Worm (Caenorhabditis elegans) whole organism, L4 larva: ENCODE measurements around the gene mtx-2.

Experiments
- F26F4.8 ChIP-seq: fragments of 200-800 bp; sonication (Bioruptor generic); conservative IDR thresholded peaks from 2 replicates; pipeline ENCODE4 v1.3.6; 2022; ENCODE audit warnings: missing genetic modification characterization, missing compliant biosample characterization
- T20F7.1 ChIP-seq: fragments of 200-800 bp; sonication (Bioruptor generic); optimal IDR thresholded peaks from 2 replicates; lab custom pipeline; 2018; ENCODE audit warnings: mild to moderate bottlenecking, missing genetic modification characterization, missing compliant biosample characterization
- T26A8.4 ChIP-seq: fragments of 200-800 bp; sonication (Bioruptor generic); IDR thresholded peaks from 2 replicates; pipeline ENCODE4 v1.3.6; 2022; ENCODE audit warnings: missing genetic modification characterization, missing compliant biosample characterization
- ZK337.2 ChIP-seq: fragments of 200-800 bp; sonication (Bioruptor generic); IDR thresholded peaks from 2 replicates; pipeline ENCODE4 v1.3.6; 2022; ENCODE audit warnings: missing genetic modification reagents, missing genetic modification characterization, missing compliant biosample characterization
- ZK546.5 ChIP-seq, 2 experiments: sonication (generic microtip); optimal IDR thresholded peaks; 2 replicates each; lab custom pipeline; 2017; ENCODE audit warnings: missing biosample characterization in 2 of 2, missing genetic modification characterization in 2 of 2
- ama-1 ChIP-seq: fragments of 150-350 bp; optimal IDR thresholded peaks from 2 replicates; lab custom pipeline; 2014; ENCODE audit warnings: inconsistent platforms, mixed read lengths
- ceh-20 ChIP-seq: fragments of 200-800 bp; sonication (Bioruptor generic); IDR thresholded peaks from 2 replicates; pipeline ENCODE4 v1.3.6; 2022; ENCODE audit warnings: missing genetic modification reagents, missing genetic modification characterization, missing compliant biosample characterization
- ceh-28 ChIP-seq: fragments of 150-350 bp; optimal IDR thresholded peaks from 2 replicates; lab custom pipeline; 2014; ENCODE audit warnings: missing biosample characterization, missing genetic modification reagents, missing genetic modification characterization
- ceh-62 ChIP-seq: sonication (generic microtip); optimal IDR thresholded peaks from 2 replicates; lab custom pipeline; 2017; ENCODE audit warnings: missing biosample characterization, missing genetic modification characterization
- daf-16 ChIP-seq, 3 experiments: sonication (generic microtip); optimal IDR thresholded peaks; 2 replicates each; lab custom pipeline; 2016 to 2017; ENCODE audit warnings: missing genetic modification characterization in 3 of 3, missing genetic modification reagents in 3 of 3, mild to moderate bottlenecking in 2 of 3, missing compliant biosample characterization in 2 of 3, missing biosample characterization in 1 of 3, moderate library complexity in 1 of 3
- daf-19 ChIP-seq: fragments of 200-800 bp; sonication (Bioruptor generic); conservative IDR thresholded peaks from 2 replicates; pipeline ENCODE4 v1.3.6; 2022; ENCODE audit warnings: missing genetic modification characterization, missing compliant biosample characterization
- daf-8 ChIP-seq: fragments of 200-800 bp; sonication (Bioruptor generic); IDR thresholded peaks from 2 replicates; pipeline ENCODE4 v1.3.6; 2022; ENCODE audit warnings: missing genetic modification characterization, missing compliant biosample characterization
- dmd-6 ChIP-seq: fragments of 200-800 bp; sonication (Bioruptor generic); IDR thresholded peaks from 2 replicates; pipeline ENCODE4 v1.3.6; 2022; ENCODE audit warnings: missing genetic modification reagents, missing genetic modification characterization, missing compliant biosample characterization
- dmd-8 ChIP-seq: fragments of 200-800 bp; sonication (Bioruptor generic); IDR thresholded peaks from 2 replicates; pipeline ENCODE4 v1.3.6; 2022; ENCODE audit warnings: missing genetic modification characterization, missing compliant biosample characterization
- dmd-9 ChIP-seq: fragments of 200-800 bp; sonication (Bioruptor generic); IDR thresholded peaks from 2 replicates; pipeline ENCODE4 v1.3.6; 2022; ENCODE audit warnings: missing genetic modification reagents, missing genetic modification characterization, missing compliant biosample characterization
- dpl-1 ChIP-seq: fragments of 150-350 bp; optimal IDR thresholded peaks from 2 replicates; lab custom pipeline; 2014; ENCODE audit warnings: missing biosample characterization, missing genetic modification reagents, missing genetic modification characterization
- egl-43 ChIP-seq: fragments of 200-800 bp; sonication (Bioruptor generic); IDR thresholded peaks from 2 replicates; pipeline ENCODE4 v1.3.6; 2022; ENCODE audit warnings: missing genetic modification reagents, missing genetic modification characterization, missing compliant biosample characterization
- gei-8 ChIP-seq: fragments of 200-800 bp; sonication (Bioruptor generic); optimal IDR thresholded peaks from 2 replicates; lab custom pipeline; 2018; ENCODE audit warnings: mild to moderate bottlenecking, missing genetic modification characterization, missing compliant biosample characterization
- hlh-11 ChIP-seq: fragments of 200-800 bp; sonication (Bioruptor generic); optimal IDR thresholded peaks from 2 replicates; lab custom pipeline; 2018; ENCODE audit warnings: mild to moderate bottlenecking, missing genetic modification characterization, missing compliant biosample characterization
- hlh-30 ChIP-seq: sonication (generic microtip); optimal IDR thresholded peaks from 2 replicates; lab custom pipeline; 2017; ENCODE audit warnings: antibody characterized with exemption, mild to moderate bottlenecking, missing genetic modification characterization, missing compliant biosample characterization; ENCODE audit not compliant: insufficient read depth
- hmg-1.1 ChIP-seq: fragments of 200-800 bp; sonication (Bioruptor generic); IDR thresholded peaks from 2 replicates; pipeline ENCODE4 v1.3.6; 2022; ENCODE audit warnings: missing genetic modification reagents, missing genetic modification characterization, missing compliant biosample characterization
- lir-3 ChIP-seq: sonication (generic microtip); optimal IDR thresholded peaks from 2 replicates; lab custom pipeline; 2016; ENCODE audit warnings: mild to moderate bottlenecking, missing genetic modification characterization, missing compliant biosample characterization
- lsy-2 ChIP-seq, 2 experiments: fragments of 150-350 bp in 1 of 2; sonication (generic microtip) in 1 of 2; optimal IDR thresholded peaks; 2 replicates each; lab custom pipeline; 2014 to 2017; ENCODE audit warnings: missing biosample characterization in 2 of 2, missing genetic modification characterization in 2 of 2
- madf-9 ChIP-seq: fragments of 200-800 bp; sonication (Bioruptor generic); conservative IDR thresholded peaks from 2 replicates; pipeline ENCODE4 v1.3.6; 2022; ENCODE audit warnings: missing genetic modification reagents, missing genetic modification characterization, missing compliant biosample characterization
- mdt-29 ChIP-seq: fragments of 200-800 bp; sonication (Bioruptor generic); IDR thresholded peaks from 2 replicates; pipeline ENCODE4 v1.3.6; 2022; ENCODE audit warnings: missing genetic modification reagents, missing genetic modification characterization, missing compliant biosample characterization
- mep-1 ChIP-seq: fragments of 150-350 bp; sonication (generic microtip); optimal IDR thresholded peaks from 3 replicates; lab custom pipeline; 2014; ENCODE audit warnings: missing biosample characterization, missing genetic modification characterization
- mes-2 ChIP-seq: sonication (generic microtip); optimal IDR thresholded peaks from 2 replicates; lab custom pipeline; 2016; ENCODE audit warnings: missing genotype, mild to moderate bottlenecking, missing genetic modification characterization, missing compliant biosample characterization; ENCODE audit not compliant: poor library complexity, severe bottlenecking
- mxl-3 ChIP-seq: fragments of 200-800 bp; sonication (Bioruptor generic); optimal IDR thresholded peaks from 2 replicates; lab custom pipeline; 2018; ENCODE audit warnings: mild to moderate bottlenecking, missing genetic modification characterization, missing compliant biosample characterization
- nhr-102 ChIP-seq: sonication (generic microtip); optimal IDR thresholded peaks from 2 replicates; lab custom pipeline; 2016; ENCODE audit warnings: mild to moderate bottlenecking, missing genetic modification characterization, moderate library complexity, missing compliant biosample characterization
- nhr-11 ChIP-seq: fragments of 150-350 bp; optimal IDR thresholded peaks from 2 replicates; lab custom pipeline; 2014; ENCODE audit warnings: missing biosample characterization, missing genetic modification characterization
- nhr-111 ChIP-seq: fragments of 200-800 bp; sonication (Bioruptor generic); optimal IDR thresholded peaks from 2 replicates; lab custom pipeline; 2018; ENCODE audit warnings: mild to moderate bottlenecking, missing genetic modification characterization, missing compliant biosample characterization
- nhr-28 ChIP-seq: fragments of 150-350 bp; optimal IDR thresholded peaks from 2 replicates; lab custom pipeline; 2014; ENCODE audit warnings: missing biosample characterization, missing genetic modification characterization
- pha-4 ChIP-seq, 2 experiments: fragments of 150-350 bp in 1 of 2; fragments of 200-800 bp in 1 of 2; sonication (Bioruptor generic) in 1 of 2; IDR thresholded peaks in 1 of 2; optimal IDR thresholded peaks in 1 of 2; 2 replicates each; pipeline versions ENCODE4 v1.3.6 to Lab custom; 2014 to 2022; ENCODE audit warnings: missing genetic modification characterization in 2 of 2, missing genetic modification reagents in 2 of 2, missing biosample characterization in 1 of 2, missing compliant biosample characterization in 1 of 2
- sdz-12 ChIP-seq: fragments of 200-800 bp; sonication (Bioruptor generic); optimal IDR thresholded peaks from 2 replicates; lab custom pipeline; 2018; ENCODE audit warnings: mild to moderate bottlenecking, missing genetic modification characterization, missing compliant biosample characterization
- set-16 ChIP-seq: fragments of 200-800 bp; sonication (Bioruptor generic); IDR thresholded peaks from 2 replicates; pipeline ENCODE4 v1.3.6; 2022; ENCODE audit warnings: missing genetic modification reagents, missing genetic modification characterization, missing compliant biosample characterization
- zfp-2 ChIP-seq: sonication (generic microtip); optimal IDR thresholded peaks from 2 replicates; lab custom pipeline; 2016; ENCODE audit warnings: mild to moderate bottlenecking, missing genetic modification characterization, missing compliant biosample characterization
- zfp-3 ChIP-seq: fragments of 200-800 bp; sonication (Bioruptor generic); conservative IDR thresholded peaks from 2 replicates; pipeline ENCODE4 v1.3.6; 2022; ENCODE audit warnings: missing genetic modification reagents, missing genetic modification characterization, missing compliant biosample characterization
- zip-2 ChIP-seq: fragments of 150-350 bp; optimal IDR thresholded peaks from 2 replicates; lab custom pipeline; 2014; ENCODE audit warnings: missing biosample characterization, missing genetic modification characterization
- ztf-7 ChIP-seq: fragments of 150-350 bp; optimal IDR thresholded peaks from 2 replicates; lab custom pipeline; 2014; ENCODE audit warnings: missing biosample characterization, missing genetic modification characterization

The mtx-2 gene

DNA sequence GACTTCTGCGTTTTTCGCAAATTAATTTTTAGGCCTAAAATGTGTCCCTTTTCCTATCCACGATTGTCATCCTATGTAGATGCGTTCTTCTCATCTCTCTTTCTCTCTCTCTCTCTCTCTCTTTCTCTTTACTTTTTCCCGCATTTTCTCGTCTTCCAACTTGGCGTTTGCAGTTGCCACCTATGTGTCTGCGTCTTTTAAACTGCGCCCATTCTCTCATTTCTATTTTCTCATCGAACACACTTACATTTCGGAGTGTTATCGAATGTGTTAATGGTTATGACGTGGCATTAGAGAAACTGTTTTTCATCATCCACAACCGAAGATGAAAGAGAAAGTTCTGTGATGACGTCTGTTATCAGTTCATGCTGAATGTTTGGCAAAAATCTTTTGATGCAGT, 34.9 kb downstream of the mtx-2 start (continued):
- no peak for TF ChIP-seq sdz-12
- TF ChIP-seq daf-8 (GFP tag; lab: Robert Waterston, UW), result no peak
- TF ChIP-seq zfp-2 (tag; lab: Kevin White, UChicago), result no peak
- no peak for TF ChIP-seq T26A8.4 (GFP tag; lab: Robert Waterston, UW)
- TF ChIP-seq nhr-11 (tag; lab: Kevin White, UChicago), result peak; percentile 4
- TF ChIP-seq T20F7.1 (GFP tag; lab: Kevin White, UChicago), result peak; percentile 73
- peak; percentile 19 to 83 for TF ChIP-seq lsy-2 (tag; optimal IDR thresholded peaks at IDR 0.05; lab: Kevin White, UChicago)
- TF ChIP-seq ZK337.2 (GFP tag; lab: Robert Waterston, UW), result no peak
- peak; percentile 43 for TF ChIP-seq nhr-102
- 0 out of 2 replicates have a peak, but pooled peaks have one; percentile 44 for TF ChIP-seq ceh-20 (GFP tag; lab: Robert Waterston, UW)
- TF ChIP-seq mes-2 (tag; lab: Kevin White, UChicago), result peak; percentile 60
- no peak for TF ChIP-seq gei-8 (GFP tag; lab: Kevin White, UChicago)
- no peak for TF ChIP-seq ceh-62 (tag; lab: Kevin White, UChicago)
- TF ChIP-seq ztf-7 (tag; lab: Kevin White, UChicago), result no peak
- no peak for TF ChIP-seq ZK546.5 (tag; optimal IDR thresholded peaks at IDR 0.05; lab: Kevin White, UChicago)
- no peak for TF ChIP-seq F26F4.8 (GFP tag; lab: Robert Waterston, UW)
- no peak for TF ChIP-seq dmd-8
- TF ChIP-seq zip-2 (tag; lab: Kevin White, UChicago), result no peak
- TF ChIP-seq daf-16 (GFP tag; optimal IDR thresholded peaks at IDR 0.05; lab: Kevin White, UChicago), result peak in 1 of 2 experiments; percentile 9
- peak; percentile 75 for TF ChIP-seq daf-16 (tag; optimal IDR thresholded peaks at IDR 0.05; lab: Kevin White, UChicago)
- TF ChIP-seq daf-19 (GFP tag; lab: Robert Waterston, UW), result no peak
- TF ChIP-seq ama-1 (lab: Kevin White, UChicago), result peak; percentile 42
- TF ChIP-seq ceh-28, result no peak
- TF ChIP-seq lir-3, result no peak
- peak; percentile 52 for TF ChIP-seq mxl-3 (GFP tag; lab: Kevin White, UChicago)
- TF ChIP-seq set-16, result no peak
- TF ChIP-seq zfp-3 (GFP tag; lab: Robert Waterston, UW), result peak; percentile 67; the same call in 1 of the 2 replicates
- TF ChIP-seq pha-4 (GFP tag; IDR thresholded peaks at IDR 0.05; lab: Robert Waterston, UW), result no peak
- no peak for TF ChIP-seq pha-4 (tag; optimal IDR thresholded peaks at IDR 0.05; lab: Kevin White, UChicago)
- no peak for TF ChIP-seq dmd-9 (GFP tag; lab: Robert Waterston, UW)
- TF ChIP-seq hlh-11 (tag; lab: Kevin White, UChicago), result peak; percentile 84
- peak; percentile 49; the same call in 1 of the 2 replicates for TF ChIP-seq mdt-29 (GFP tag; lab: Robert Waterston, UW)
- peak; percentile 81 for TF ChIP-seq dmd-6
- 0 out of 2 replicates have a peak, but pooled peaks have one; percentile 15 for TF ChIP-seq madf-9 (GFP tag; lab: Robert Waterston, UW)
- peak; percentile 70 for TF ChIP-seq nhr-28 (tag; lab: Kevin White, UChicago)
- peak; percentile 54 for TF ChIP-seq dpl-1
- TF ChIP-seq nhr-111 (GFP tag; lab: Kevin White, UChicago), result no peak
- TF ChIP-seq egl-43 (GFP tag; lab: Robert Waterston, UW), result no peak
- TF ChIP-seq hlh-30, result peak; percentile 59
- TF ChIP-seq hmg-1.1 (GFP tag; lab: Robert Waterston, UW), result peak; percentile 56
- TF ChIP-seq mep-1 (tag; lab: Kevin White, UChicago), result peak; percentile 65

ce11 chrIII:7726500-7726899, 36.9 kb downstream of the mtx-2 start:
- TF ChIP-seq egl-43 (GFP tag; lab: Robert Waterston, UW) (no peak), nhr-11 (tag; lab: Kevin White, UChicago) (peak; percentile 6)
